Worm (Caenorhabditis elegans) whole organism, L4 larva: ENCODE data around the gene ppm-2.

Experiments
- D1046.2 ChIP-seq: fragments of 200-800 bp; sonication (Bioruptor generic); IDR thresholded peaks from 2 replicates; pipeline ENCODE4 v1.3.6; 2022; ENCODE audit warnings: missing genetic modification characterization, missing compliant biosample characterization
- F37D6.2 ChIP-seq: sonication (generic microtip); optimal IDR thresholded peaks from 2 replicates; lab custom pipeline; 2016; ENCODE audit warnings: mild to moderate bottlenecking, missing genetic modification characterization, missing compliant biosample characterization
- R02D3.7 ChIP-seq: fragments of 150-350 bp; sonication (generic microtip); optimal IDR thresholded peaks from 3 replicates; lab custom pipeline; 2014; ENCODE audit warnings: missing biosample characterization, missing genetic modification characterization
- T20F7.1 ChIP-seq: fragments of 200-800 bp; sonication (Bioruptor generic); optimal IDR thresholded peaks from 2 replicates; lab custom pipeline; 2018; ENCODE audit warnings: mild to moderate bottlenecking, missing genetic modification characterization, missing compliant biosample characterization
- T26A8.4 ChIP-seq: fragments of 200-800 bp; sonication (Bioruptor generic); IDR thresholded peaks from 2 replicates; pipeline ENCODE4 v1.3.6; 2022; ENCODE audit warnings: missing genetic modification characterization, missing compliant biosample characterization
- arid-1 ChIP-seq: fragments of 200-800 bp; sonication (Bioruptor generic); conservative IDR thresholded peaks from 2 replicates; pipeline ENCODE4 v1.3.6; 2022; ENCODE audit warnings: missing genetic modification reagents, missing genetic modification characterization, missing compliant biosample characterization
- ceh-28 ChIP-seq: fragments of 150-350 bp; optimal IDR thresholded peaks from 2 replicates; lab custom pipeline; 2014; ENCODE audit warnings: missing biosample characterization, missing genetic modification reagents, missing genetic modification characterization
- ceh-62 ChIP-seq: sonication (generic microtip); optimal IDR thresholded peaks from 2 replicates; lab custom pipeline; 2017; ENCODE audit warnings: missing biosample characterization, missing genetic modification characterization
- ceh-82 ChIP-seq: sonication (generic microtip); optimal IDR thresholded peaks from 2 replicates; lab custom pipeline; 2017; ENCODE audit warnings: missing biosample characterization, missing genetic modification characterization
- ces-1 ChIP-seq: fragments of 150-350 bp; sonication (generic microtip); optimal IDR thresholded peaks from 4 replicates; lab custom pipeline; 2014; ENCODE audit warnings: missing biosample characterization, missing genetic modification reagents, missing genetic modification characterization
- cey-2 ChIP-seq: sonication (generic microtip); optimal IDR thresholded peaks from 3 replicates; lab custom pipeline; 2017; ENCODE audit warnings: missing genetic modification characterization, mild to moderate bottlenecking, missing compliant biosample characterization, antibody characterized with exemption, borderline replicate concordance; ENCODE audit not compliant: insufficient read depth
- ctbp-1 ChIP-seq: fragments of 200-800 bp; sonication (Bioruptor generic); IDR thresholded peaks from 2 replicates; pipeline ENCODE4 v1.3.6; 2022; ENCODE audit warnings: missing genetic modification reagents, missing genetic modification characterization, missing compliant biosample characterization
- daf-16 ChIP-seq, 3 experiments: sonication (generic microtip); optimal IDR thresholded peaks; 2 replicates each; lab custom pipeline; 2016 to 2017; ENCODE audit warnings: missing genetic modification characterization in 3 of 3, missing genetic modification reagents in 3 of 3, mild to moderate bottlenecking in 2 of 3, missing compliant biosample characterization in 2 of 3, missing biosample characterization in 1 of 3, moderate library complexity in 1 of 3
- dmd-8 ChIP-seq: fragments of 200-800 bp; sonication (Bioruptor generic); IDR thresholded peaks from 2 replicates; pipeline ENCODE4 v1.3.6; 2022; ENCODE audit warnings: missing genetic modification characterization, missing compliant biosample characterization
- dmd-9 ChIP-seq: fragments of 200-800 bp; sonication (Bioruptor generic); IDR thresholded peaks from 2 replicates; pipeline ENCODE4 v1.3.6; 2022; ENCODE audit warnings: missing genetic modification reagents, missing genetic modification characterization, missing compliant biosample characterization
- duxl-1 ChIP-seq: sonication (generic microtip); optimal IDR thresholded peaks from 2 replicates; lab custom pipeline; 2016; ENCODE audit warnings: mild to moderate bottlenecking, missing genetic modification characterization, moderate library complexity, missing compliant biosample characterization; ENCODE audit not compliant: poor library complexity
- dve-1 ChIP-seq: sonication (generic microtip); optimal IDR thresholded peaks from 2 replicates; lab custom pipeline; 2017; ENCODE audit warnings: antibody characterized with exemption, mild to moderate bottlenecking, missing genetic modification characterization, missing compliant biosample characterization; ENCODE audit not compliant: insufficient read depth
- egl-27 ChIP-seq: sonication (generic microtip); optimal IDR thresholded peaks from 3 replicates; lab custom pipeline; 2017; ENCODE audit warnings: missing biosample characterization, missing genetic modification reagents, missing genetic modification characterization
- hif-1 ChIP-seq, 2 experiments: sonication (generic microtip); optimal IDR thresholded peaks; 2 replicates each; lab custom pipeline; 2016 to 2017; ENCODE audit warnings: missing compliant biosample characterization in 2 of 2, missing genetic modification characterization in 2 of 2, missing genetic modification reagents in 2 of 2, missing genotype in 2 of 2, mild to moderate bottlenecking in 1 of 2
- hlh-30 ChIP-seq: sonication (generic microtip); optimal IDR thresholded peaks from 2 replicates; lab custom pipeline; 2017; ENCODE audit warnings: antibody characterized with exemption, mild to moderate bottlenecking, missing genetic modification characterization, missing compliant biosample characterization; ENCODE audit not compliant: insufficient read depth
- lin-15B ChIP-seq: fragments of 150-350 bp; sonication (generic microtip); optimal IDR thresholded peaks from 3 replicates; lab custom pipeline; 2014; ENCODE audit warnings: missing biosample characterization, missing genetic modification characterization
- lin-38 ChIP-seq: fragments of 200-800 bp; sonication (Bioruptor generic); IDR thresholded peaks from 2 replicates; pipeline ENCODE4 v1.3.6; 2022; ENCODE audit warnings: missing genetic modification reagents, missing genetic modification characterization, missing compliant biosample characterization
- lsy-2 ChIP-seq, 2 experiments: fragments of 150-350 bp in 1 of 2; sonication (generic microtip) in 1 of 2; optimal IDR thresholded peaks; 2 replicates each; lab custom pipeline; 2014 to 2017; ENCODE audit warnings: missing biosample characterization in 2 of 2, missing genetic modification characterization in 2 of 2
- madf-5 ChIP-seq, 2 experiments: fragments of 200-800 bp; sonication (Bioruptor generic); IDR thresholded peaks; 2 replicates each; pipeline ENCODE4 v1.3.6; 2022; ENCODE audit warnings: missing compliant biosample characterization in 2 of 2, missing genetic modification characterization in 2 of 2
- mep-1 ChIP-seq: fragments of 150-350 bp; sonication (generic microtip); optimal IDR thresholded peaks from 3 replicates; lab custom pipeline; 2014; ENCODE audit warnings: missing biosample characterization, missing genetic modification characterization
- mes-2 ChIP-seq: sonication (generic microtip); optimal IDR thresholded peaks from 2 replicates; lab custom pipeline; 2016; ENCODE audit warnings: missing genotype, mild to moderate bottlenecking, missing genetic modification characterization, missing compliant biosample characterization; ENCODE audit not compliant: poor library complexity, severe bottlenecking
- mxl-3 ChIP-seq: fragments of 200-800 bp; sonication (Bioruptor generic); optimal IDR thresholded peaks from 2 replicates; lab custom pipeline; 2018; ENCODE audit warnings: mild to moderate bottlenecking, missing genetic modification characterization, missing compliant biosample characterization
- nhr-11 ChIP-seq: fragments of 150-350 bp; optimal IDR thresholded peaks from 2 replicates; lab custom pipeline; 2014; ENCODE audit warnings: missing biosample characterization, missing genetic modification characterization
- nhr-237 ChIP-seq: sonication (generic microtip); optimal IDR thresholded peaks from 2 replicates; lab custom pipeline; 2017; ENCODE audit warnings: missing biosample characterization, missing genetic modification characterization
- nhr-28 ChIP-seq: fragments of 150-350 bp; optimal IDR thresholded peaks from 2 replicates; lab custom pipeline; 2014; ENCODE audit warnings: missing biosample characterization, missing genetic modification characterization
- nhr-48 ChIP-seq: sonication (generic microtip); optimal IDR thresholded peaks from 2 replicates; lab custom pipeline; 2016; ENCODE audit warnings: mild to moderate bottlenecking, missing genetic modification characterization, missing compliant biosample characterization
- pha-4 ChIP-seq, 2 experiments: fragments of 150-350 bp in 1 of 2; fragments of 200-800 bp in 1 of 2; sonication (Bioruptor generic) in 1 of 2; IDR thresholded peaks in 1 of 2; optimal IDR thresholded peaks in 1 of 2; 2 replicates each; pipeline versions ENCODE4 v1.3.6 to Lab custom; 2014 to 2022; ENCODE audit warnings: missing genetic modification characterization in 2 of 2, missing genetic modification reagents in 2 of 2, missing biosample characterization in 1 of 2, missing compliant biosample characterization in 1 of 2
- rbr-2 ChIP-seq: sonication (generic microtip); optimal IDR thresholded peaks from 2 replicates; lab custom pipeline; 2016; ENCODE audit warnings: missing genotype, missing genetic modification characterization, missing compliant biosample characterization
- sdz-12 ChIP-seq: fragments of 200-800 bp; sonication (Bioruptor generic); optimal IDR thresholded peaks from 2 replicates; lab custom pipeline; 2018; ENCODE audit warnings: mild to moderate bottlenecking, missing genetic modification characterization, missing compliant biosample characterization
- skn-1 ChIP-seq: fragments of 150-350 bp; optimal IDR thresholded peaks from 2 replicates; lab custom pipeline; 2014; ENCODE audit warnings: missing biosample characterization, missing genetic modification characterization
- snpc-1.2 ChIP-seq: fragments of 200-800 bp; sonication (Bioruptor generic); IDR thresholded peaks from 2 replicates; pipeline ENCODE4 v1.3.6; 2022; ENCODE audit warnings: missing genetic modification reagents, missing genetic modification characterization, missing compliant biosample characterization
- snpc-4 ChIP-seq: fragments of 150-350 bp; optimal IDR thresholded peaks from 2 replicates; lab custom pipeline; 2014; ENCODE audit warnings: missing biosample characterization, missing genetic modification characterization
- spr-1 ChIP-seq: sonication (generic microtip); optimal IDR thresholded peaks from 2 replicates; lab custom pipeline; 2016; ENCODE audit warnings: mild to moderate bottlenecking, missing genetic modification characterization, missing compliant biosample characterization
- unc-62 ChIP-seq, 3 experiments: fragments of 150-350 bp in 1 of 3; sonication (generic microtip); optimal IDR thresholded peaks in 2 of 3; peaks in 1 of 3; 1 replicate in 1 of 3; 2 replicates in 2 of 3; lab custom pipeline; 2014 to 2017; ENCODE audit warnings: missing biosample characterization in 3 of 3, missing genetic modification characterization in 3 of 3, missing genetic modification reagents in 3 of 3, missing genotype in 1 of 3
- zfp-3 ChIP-seq: fragments of 200-800 bp; sonication (Bioruptor generic); conservative IDR thresholded peaks from 2 replicates; pipeline ENCODE4 v1.3.6; 2022; ENCODE audit warnings: missing genetic modification reagents, missing genetic modification characterization, missing compliant biosample characterization
- zip-11 ChIP-seq: fragments of 200-800 bp; sonication (Bioruptor generic); IDR thresholded peaks from 2 replicates; pipeline ENCODE4 v1.3.6; 2022; ENCODE audit warnings: missing genetic modification characterization, missing compliant biosample characterization

ppm-2 gene

DNA sequence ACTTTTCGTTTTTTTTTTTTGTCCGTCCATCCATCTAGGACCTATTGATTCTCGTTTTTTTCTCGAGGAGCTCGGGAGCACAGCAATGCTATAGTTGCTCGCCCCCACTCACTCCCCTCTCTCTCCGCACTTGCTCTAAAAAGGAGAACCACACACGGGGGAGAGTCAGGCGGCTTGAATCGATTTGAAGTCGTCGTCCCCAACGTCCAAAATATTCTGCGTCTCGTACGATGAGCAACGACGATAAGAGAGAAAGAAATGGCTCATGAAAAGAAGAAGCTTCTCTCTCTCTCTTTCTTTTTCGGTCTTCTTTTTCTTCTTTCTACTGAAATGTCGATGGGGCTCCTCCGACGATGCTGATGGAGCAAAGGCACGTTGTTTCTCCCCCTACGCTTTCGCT, 6.1 kb downstream of the ppm-2 start (continued):
- no peak for TF ChIP-seq mxl-3
- no peak for TF ChIP-seq nhr-28
- no peak for TF ChIP-seq sdz-12 (GFP tag; lab: Kevin White, UChicago)
- no peak for TF ChIP-seq lin-38
- no peak for TF ChIP-seq nhr-237 (tag; lab: Kevin White, UChicago)
- TF ChIP-seq ceh-28 (tag; lab: Kevin White, UChicago): peak; percentile 53
- no peak for TF ChIP-seq lin-15B
- TF ChIP-seq R02D3.7 (tag; lab: Kevin White, UChicago): no peak
- TF ChIP-seq egl-27 (tag; lab: Kevin White, UChicago): no peak
- TF ChIP-seq ceh-82 (tag; lab: Kevin White, UChicago): no peak
- TF ChIP-seq dve-1: no peak
- peak; percentile 82 for TF ChIP-seq rbr-2 (tag; lab: Kevin White, UChicago)
- no peak for TF ChIP-seq cey-2 (tag; lab: Kevin White, UChicago)
- TF ChIP-seq pha-4 (GFP tag; IDR thresholded peaks at IDR 0.05; lab: Robert Waterston, UW): no peak; the same call in 1 of the 2 replicates
- TF ChIP-seq pha-4 (tag; optimal IDR thresholded peaks at IDR 0.05; lab: Kevin White, UChicago): no peak
- TF ChIP-seq snpc-1.2: no peak
- TF ChIP-seq snpc-4 (tag; lab: Kevin White, UChicago): no peak
- TF ChIP-seq spr-1: no peak
- no peak for TF ChIP-seq zip-11 (GFP tag; lab: Robert Waterston, UW)
- peak; percentile 5 to 61 for TF ChIP-seq lsy-2 (tag; optimal IDR thresholded peaks at IDR 0.05; lab: Kevin White, UChicago)
- TF ChIP-seq daf-16 (GFP tag; optimal IDR thresholded peaks at IDR 0.05; lab: Kevin White, UChicago): no peak
- no peak for TF ChIP-seq daf-16 (tag; optimal IDR thresholded peaks at IDR 0.05; lab: Kevin White, UChicago)
- TF ChIP-seq arid-1: no peak
- TF ChIP-seq skn-1: no peak
- TF ChIP-seq hif-1 (tag; optimal IDR thresholded peaks at IDR 0.05; lab: Kevin White, UChicago): peak in 1 of 2 experiments; percentile 28
- no peak for TF ChIP-seq ceh-62 (tag; lab: Kevin White, UChicago)
- TF ChIP-seq hlh-30: peak; percentile 81
- TF ChIP-seq madf-5 (GFP tag; IDR thresholded peaks at IDR 0.05; lab: Robert Waterston, UW): no peak
- TF ChIP-seq D1046.2 (GFP tag; lab: Robert Waterston, UW): no peak

DNA sequence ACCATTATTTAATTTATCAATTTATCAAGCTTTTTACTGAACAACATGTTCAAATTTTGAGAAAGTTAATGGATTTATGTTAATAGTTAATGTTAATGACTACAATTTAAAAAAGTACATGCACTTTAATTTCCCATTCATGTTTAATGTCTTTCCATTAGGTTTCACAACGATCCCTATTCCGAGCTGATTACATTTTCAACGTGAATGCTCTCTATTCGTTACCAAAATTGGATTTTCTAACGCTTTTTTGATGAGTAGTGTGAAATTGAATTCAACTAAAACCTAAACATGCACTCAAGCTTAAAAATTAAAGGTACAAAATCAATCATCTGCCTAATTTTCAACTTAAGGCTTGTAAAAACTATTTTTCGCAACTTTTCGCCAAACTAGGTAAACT, 7.1 kb downstream of the ppm-2 start:
- TF ChIP-seq nhr-48: no peak
- peak; percentile 90 for TF ChIP-seq ces-1 (GFP tag; lab: Kevin White, UChicago)
- no peak for TF ChIP-seq zfp-3 (GFP tag; lab: Robert Waterston, UW)

DNA sequence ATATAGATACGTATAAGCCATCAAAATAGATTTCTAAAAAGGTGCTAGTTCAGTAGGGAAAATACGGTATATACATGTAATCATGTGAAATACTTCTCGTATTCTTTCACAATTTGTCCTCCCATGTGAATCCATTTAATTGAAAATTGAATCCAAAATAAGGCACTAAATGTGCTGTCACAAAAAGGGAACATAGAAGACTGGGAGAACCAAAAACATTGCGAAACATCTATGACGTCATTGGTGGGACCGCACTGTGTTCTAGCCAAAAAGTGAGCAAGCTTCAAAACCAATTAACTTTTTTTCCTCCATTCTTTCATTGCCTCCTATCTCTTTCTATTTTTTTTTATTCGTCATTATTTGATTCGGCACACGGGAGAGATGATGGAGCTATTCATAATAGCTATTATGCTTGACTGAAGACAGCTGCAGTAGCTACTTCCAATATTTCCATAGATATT, 8.1 kb downstream of the ppm-2 start, which contains the start of gene cdka-1:
cdka-1 (plus strand) TSS at position 411 of the 461 bp plus-strand sequence.
- TF ChIP-seq T26A8.4 (GFP tag; lab: Robert Waterston, UW) (no peak), nhr-11 (tag; lab: Kevin White, UChicago) (no peak), ctbp-1 (GFP tag; lab: Robert Waterston, UW) (0 out of 2 replicates have a peak, but pooled peaks have one; percentile 31), duxl-1 (tag; lab: Kevin White, UChicago) (no peak), mes-2 (tag; lab: Kevin White, UChicago) (no peak), F37D6.2 (tag; lab: Kevin White, UChicago) (peak; percentile 13), dmd-9 (no peak), daf-16 (GFP tag; optimal IDR thresholded peaks at IDR 0.05; lab: Kevin White, UChicago) (no peak), daf-16 (tag; optimal IDR thresholded peaks at IDR 0.05; lab: Kevin White, UChicago) (no peak), hlh-30 (peak; percentile 9), mep-1 (tag; lab: Kevin White, UChicago) (peak; percentile 15), T20F7.1 (GFP tag; lab: Kevin White, UChicago) (no peak), ces-1 (GFP tag; lab: Kevin White, UChicago) (peak; percentile 81), lsy-2 (tag; optimal IDR thresholded peaks at IDR 0.05; lab: Kevin White, UChicago) (peak in 1 of 2 experiments; percentile 35), rbr-2 (tag; lab: Kevin White, UChicago) (peak; percentile 12), madf-5 (GFP tag; IDR thresholded peaks at IDR 0.05; lab: Robert Waterston, UW) (no peak), dmd-8 (no peak), unc-62 (GFP tag; optimal IDR thresholded peaks at IDR 0.05 in 1 of 2; lab: Kevin White, UChicago) (no peak), unc-62 (tag; optimal IDR thresholded peaks at IDR 0.05; lab: Kevin White, UChicago) (no peak), zip-11 (GFP tag; lab: Robert Waterston, UW) (no peak)
